Fruit fly (Drosophila melanogaster): ENCODE results near the gene GstZ2.

DNA sequence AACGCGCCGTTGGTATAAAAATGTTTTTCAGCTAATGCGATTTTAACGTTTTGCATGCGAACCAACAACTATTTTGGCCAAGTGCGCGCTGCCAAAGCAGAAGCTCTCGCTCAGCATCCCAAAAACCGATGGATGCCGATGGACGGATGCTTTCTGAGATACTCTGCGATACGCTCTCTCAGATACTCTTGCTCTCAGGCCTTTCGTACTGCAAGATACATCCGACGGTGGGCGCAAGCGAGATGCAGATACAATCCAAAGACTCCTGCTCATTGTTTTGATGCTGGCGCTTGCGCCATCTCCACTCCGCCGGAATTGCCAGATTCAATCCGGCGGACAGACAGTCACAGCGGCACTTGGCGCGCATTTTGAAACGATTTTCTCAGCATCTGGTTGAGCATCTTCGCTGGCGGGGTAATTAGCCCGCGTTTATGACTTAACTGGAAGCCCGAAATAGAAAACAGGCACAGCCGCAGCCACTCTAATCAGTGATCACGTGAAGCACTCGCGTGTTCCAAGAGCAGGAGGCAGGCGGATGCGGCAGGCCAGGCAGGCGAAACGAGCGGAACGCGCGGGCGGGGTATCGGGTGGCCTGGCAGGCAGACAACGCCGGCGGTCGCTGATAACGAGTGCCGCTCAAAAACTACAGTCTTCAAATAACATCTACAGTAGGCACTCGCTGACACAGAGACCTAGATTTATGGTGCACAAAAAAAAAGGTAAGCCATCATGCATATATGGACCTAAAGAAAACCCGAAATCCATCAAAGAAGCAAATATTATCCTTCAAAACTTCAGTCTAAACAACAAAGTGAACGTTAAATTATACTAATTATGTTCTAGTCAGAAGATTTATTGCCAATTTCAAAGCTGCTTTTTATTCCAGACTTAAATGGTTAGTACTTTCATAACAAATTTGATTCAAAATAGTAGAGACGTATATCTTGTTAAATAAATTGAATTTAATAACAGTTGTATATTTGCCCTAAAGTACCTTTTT is 33.5 kb upstream of the GstZ2 start, which contains the start of gene CG16779:
- no peak for TF ChIP-seq fu2 (GFP tag; optimal IDR thresholded peaks at IDR 0.05)
- TF ChIP-seq cad (GFP tag; optimal IDR thresholded peaks at IDR 0.05): peak; percentile 85
- TF ChIP-seq lov (optimal IDR thresholded peaks at IDR 0.05): no peak
- no peak for TF ChIP-seq lov (GFP tag; IDR thresholded peaks at IDR 0.05)
- no peak for TF ChIP-seq ase (GFP tag; IDR thresholded peaks at IDR 0.05)
- TF ChIP-seq slp2 (GFP tag; optimal IDR thresholded peaks at IDR 0.05): no peak
- TF ChIP-seq CG12769 (tag; optimal IDR thresholded peaks at IDR 0.05): no peak
